Worm (Caenorhabditis elegans): ENCODE results near the gene Y53G8AM.8.

Y53G8AM.8 gene

ce11 chrIII:3317887-3318286 lies 39.4 kb upstream of the Y53G8AM.8 start:
- TF ChIP-seq nhr-11 (tag; optimal IDR thresholded peaks at IDR 0.05): no peak
- TF ChIP-seq R02D3.7 (tag; optimal IDR thresholded peaks at IDR 0.05): peak; percentile 9
- TF ChIP-seq ztf-4 (tag; optimal IDR thresholded peaks at IDR 0.05): peak; percentile 25

DNA sequence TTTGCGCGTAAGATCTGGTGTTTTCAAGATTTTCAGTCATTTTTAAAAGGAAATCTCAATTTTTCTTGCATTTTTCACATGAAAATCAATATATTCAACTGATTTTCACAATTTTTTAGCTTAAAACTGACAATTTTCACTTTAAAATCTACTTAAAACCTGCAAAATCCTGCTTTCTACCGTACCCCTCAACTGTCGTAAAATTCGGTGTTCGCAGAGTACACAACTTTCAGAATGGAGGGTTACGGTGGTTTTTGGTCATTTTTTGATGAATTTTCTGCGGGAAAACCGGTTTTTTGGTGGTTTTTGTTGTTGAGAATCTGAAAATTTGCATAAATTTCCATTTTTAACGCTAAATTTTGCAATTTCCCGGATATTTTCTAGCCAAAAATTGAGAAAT lies 33.6 kb upstream of the Y53G8AM.8 start:
- TF ChIP-seq nhr-28 (tag; optimal IDR thresholded peaks at IDR 0.05) (no peak), ztf-4 (tag; optimal IDR thresholded peaks at IDR 0.05) (no peak), hmg-11 (tag; optimal IDR thresholded peaks at IDR 0.05) (no peak), nhr-23 (tag; optimal IDR thresholded peaks at IDR 0.05) (no peak), nhr-237 (tag; optimal IDR thresholded peaks at IDR 0.05) (no peak), pha-4 (tag; optimal IDR thresholded peaks at IDR 0.05) (no peak), ZK546.5 (tag; optimal IDR thresholded peaks at IDR 0.05) (no peak), ceh-82 (tag; optimal IDR thresholded peaks at IDR 0.05) (no peak), ceh-28 (tag; optimal IDR thresholded peaks at IDR 0.05) (no peak), nhr-25 (tag; optimal IDR thresholded peaks at IDR 0.05) (no peak), lin-15B (tag; optimal IDR thresholded peaks at IDR 0.05) (no peak), ceh-9 (tag; optimal IDR thresholded peaks at IDR 0.05) (no peak)

ce11 chrIII:3311607-3312006 lies 33.1 kb upstream of the Y53G8AM.8 start:
- TF ChIP-seq ceh-82 (tag; optimal IDR thresholded peaks at IDR 0.05) (no peak), unc-39 (tag; optimal IDR thresholded peaks at IDR 0.05) (no peak), nhr-12 (tag; optimal IDR thresholded peaks at IDR 0.05) (no peak), lin-39 (tag; optimal IDR thresholded peaks at IDR 0.05) (no peak), tbx-2 (tag; optimal IDR thresholded peaks at IDR 0.05) (no peak), mml-1 (tag; optimal IDR thresholded peaks at IDR 0.05) (no peak), fos-1 (tag; optimal IDR thresholded peaks at IDR 0.05) (no peak), egl-27 (tag; optimal IDR thresholded peaks at IDR 0.05) (no peak), sea-2 (GFP tag; optimal IDR thresholded peaks at IDR 0.05) (no peak), egl-5 (tag; optimal IDR thresholded peaks at IDR 0.05) (no peak), ceh-28 (tag; optimal IDR thresholded peaks at IDR 0.05) (no peak), pqm-1 (tag; optimal IDR thresholded peaks at IDR 0.05) (no peak), snpc-4 (tag; optimal IDR thresholded peaks at IDR 0.05) (no peak), daf-12 (tag; optimal IDR thresholded peaks at IDR 0.05) (no peak), nhr-28 (tag; optimal IDR thresholded peaks at IDR 0.05) (no peak), nfya-1 (tag; optimal IDR thresholded peaks at IDR 0.05; ENCODE audit: insufficient read depth) (no peak), pha-4 (tag; optimal IDR thresholded peaks at IDR 0.05) (no peak)

DNA sequence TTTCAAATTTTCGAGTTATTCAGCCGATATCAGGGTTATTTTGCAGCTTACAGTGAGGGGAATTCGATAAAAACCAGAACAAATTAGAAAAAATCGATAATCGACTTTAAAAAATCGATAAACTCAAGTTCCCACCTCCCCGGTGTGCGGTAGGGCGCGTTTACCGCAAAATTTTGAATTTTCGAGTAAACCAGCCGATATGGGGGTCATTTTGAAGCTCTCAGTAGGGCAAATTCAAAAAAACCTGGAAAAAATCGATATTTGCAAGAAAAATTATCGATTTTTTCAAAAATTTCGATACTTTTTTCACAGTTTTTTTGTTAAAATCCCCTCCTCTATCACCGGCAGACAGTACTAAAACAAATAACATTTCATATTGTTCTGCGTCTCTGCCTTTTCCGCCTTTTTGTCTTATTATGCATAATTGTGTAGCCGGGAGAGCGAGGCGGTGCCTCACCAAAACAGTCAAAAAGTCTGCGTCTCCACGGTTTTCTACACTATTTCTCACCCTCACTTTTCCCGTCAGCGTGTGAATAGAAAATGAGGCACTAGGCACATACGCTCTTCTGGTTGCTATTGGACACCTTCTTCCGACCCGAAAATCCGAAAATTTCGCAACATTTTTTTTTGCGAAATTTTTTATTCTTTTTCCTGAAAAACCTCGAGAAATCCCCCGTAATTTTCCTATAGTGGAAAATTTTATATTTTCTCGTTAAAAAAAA lies 32.5 kb upstream of the Y53G8AM.8 start, which contains the start of gene ral-1:
Gene ral-1, plus strand, starts transcription at position 435 of the 722 bp plus-strand sequence.
- TF ChIP-seq ceh-9 (tag; optimal IDR thresholded peaks at IDR 0.05) (no peak), aly-2 (tag; optimal IDR thresholded peaks at IDR 0.05) (no peak), ceh-28 (tag; optimal IDR thresholded peaks at IDR 0.05) (peak; percentile 78), hmg-11 (tag; optimal IDR thresholded peaks at IDR 0.05) (peak; percentile 30), pha-4 (tag; optimal IDR thresholded peaks at IDR 0.05) (peak; percentile 4), nhr-237 (tag; optimal IDR thresholded peaks at IDR 0.05) (no peak), ama-1 (optimal IDR thresholded peaks at IDR 0.05) (no peak), nhr-67 (tag; optimal IDR thresholded peaks at IDR 0.05) (no peak), lin-15B (tag; optimal IDR thresholded peaks at IDR 0.05) (no peak), eor-1 (tag; optimal IDR thresholded peaks at IDR 0.05) (no peak), egl-5 (tag; optimal IDR thresholded peaks at IDR 0.05) (no peak), snpc-4 (tag; optimal IDR thresholded peaks at IDR 0.05) (no peak), daf-12 (tag; optimal IDR thresholded peaks at IDR 0.05) (no peak), ztf-11 (tag; optimal IDR thresholded peaks at IDR 0.05) (no peak), nhr-11 (tag; optimal IDR thresholded peaks at IDR 0.05) (no peak), ceh-16 (tag; optimal IDR thresholded peaks at IDR 0.05) (no peak), sea-2 (GFP tag; optimal IDR thresholded peaks at IDR 0.05) (no peak), nhr-25 (tag; optimal IDR thresholded peaks at IDR 0.05) (no peak), egl-27 (tag; optimal IDR thresholded peaks at IDR 0.05) (no peak), unc-62 (GFP tag; optimal IDR thresholded peaks at IDR 0.05) (no peak), elt-1 (tag; optimal IDR thresholded peaks at IDR 0.05) (no peak), nfya-1 (tag; optimal IDR thresholded peaks at IDR 0.05; ENCODE audit: insufficient read depth) (peak; percentile 22), R02D3.7 (tag; optimal IDR thresholded peaks at IDR 0.05) (no peak), nhr-76 (tag; optimal IDR thresholded peaks at IDR 0.05) (no peak), pqm-1 (tag; optimal IDR thresholded peaks at IDR 0.05) (peak; percentile 4)

All from whole organism, L3 larva.